Worm (Caenorhabditis elegans): ENCODE results near the gene F36H9.7.

ce11 chrV:1741074-1741473 is 33.6 kb downstream of the F36H9.7 start, which contains the start of gene srab-25:
- no peak for TF ChIP-seq F57C9.4 (tag; optimal IDR thresholded peaks at IDR 0.05)
- no peak for TF ChIP-seq aptf-3 (GFP tag; IDR thresholded peaks at IDR 0.05)
- TF ChIP-seq sptf-2 (GFP tag; optimal IDR thresholded peaks at IDR 0.05) = no peak
- TF ChIP-seq ceh-58 (GFP tag; IDR thresholded peaks at IDR 0.05) = no peak
- no peak for TF ChIP-seq lin-35 (GFP tag; optimal IDR thresholded peaks at IDR 0.05)
- TF ChIP-seq snpc-4 (GFP tag; optimal IDR thresholded peaks at IDR 0.05) = no peak
- no peak for TF ChIP-seq snpc-4 (tag; optimal IDR thresholded peaks at IDR 0.05)
- TF ChIP-seq mcd-1 (GFP tag; IDR thresholded peaks at IDR 0.05) = no peak
- TF ChIP-seq ama-1 (optimal IDR thresholded peaks at IDR 0.05) = no peak
- TF ChIP-seq ama-1 (GFP tag; optimal IDR thresholded peaks at IDR 0.05) = no peak
- no peak for TF ChIP-seq bed-2 (GFP tag; IDR thresholded peaks at IDR 0.05)
- no peak for TF ChIP-seq mel-28 (tag; optimal IDR thresholded peaks at IDR 0.05; ENCODE audit: borderline replicate concordance)
- no peak for TF ChIP-seq hlh-12 (tag; optimal IDR thresholded peaks at IDR 0.05)

All from whole organism, young adult.